In genomic region chrX:11338047-11338747, dm6 we compare ENCODE assay signal across 1 fruit fly cellular context.
TF ChIP-seq lines count a peak whose summit lies in the region.

No protein-coding gene starts in this region.

TF ChIP-seq in whole organism, embryonic, 481 proteins besides CTCF, POLR2A, EP300 and RAD21 (continued from another document and continues in another):
- TF ChIP-seq Nf-YA (GFP tag; IDR thresholded peaks at IDR 0.05; lab: Robert Waterston, UW): no peak
- no peak for TF ChIP-seq sens-2 (GFP tag; IDR thresholded peaks at IDR 0.05; lab: Robert Waterston, UW)
- no peak for TF ChIP-seq schlank (tag; optimal IDR thresholded peaks at IDR 0.05; lab: Kevin White, UChicago)
- TF ChIP-seq sd (tag; optimal IDR thresholded peaks at IDR 0.05; lab: Kevin White, UChicago): no peak
- peak; percentile 60 for TF ChIP-seq NC2β (GFP tag; optimal IDR thresholded peaks at IDR 0.05; lab: Kevin White, UChicago)
- peak; percentile 29 for TF ChIP-seq Atf-2 (GFP tag; optimal IDR thresholded peaks at IDR 0.05; lab: Kevin White, UChicago)
- TF ChIP-seq lola (GFP tag; optimal IDR thresholded peaks at IDR 0.05; lab: Kevin White, UChicago): peak in 1 of 3 experiments; percentile 76
- TF ChIP-seq CG1603 (tag; optimal IDR thresholded peaks at IDR 0.05; lab: Kevin White, UChicago): no peak
- TF ChIP-seq prd (optimal IDR thresholded peaks at IDR 0.05; lab: Kevin White, UChicago): no peak
- peak; percentile 64 for TF ChIP-seq prd (GFP tag; IDR thresholded peaks at IDR 0.05; lab: Robert Waterston, UW)
- no peak for TF ChIP-seq Lpt (GFP tag; optimal IDR thresholded peaks at IDR 0.05; lab: Kevin White, UChicago)
- TF ChIP-seq Sry-β (GFP tag; optimal IDR thresholded peaks at IDR 0.05; lab: Kevin White, UChicago): no peak
- no peak for TF ChIP-seq dati (GFP tag; IDR thresholded peaks at IDR 0.05; lab: Robert Waterston, UW)
- peak; percentile 68 for TF ChIP-seq CG15601 (tag; optimal IDR thresholded peaks at IDR 0.05; lab: Kevin White, UChicago)
- TF ChIP-seq kah (GFP tag; optimal IDR thresholded peaks at IDR 0.05; lab: Kevin White, UChicago): peak; percentile 13
- no peak for TF ChIP-seq Taf1 (GFP tag; IDR thresholded peaks at IDR 0.05; lab: Robert Waterston, UW)
- TF ChIP-seq zen2 (GFP tag; IDR thresholded peaks at IDR 0.05; lab: Robert Waterston, UW; ENCODE audit: partially characterized antibody): no peak
- TF ChIP-seq BEAF-32 (GFP tag; optimal IDR thresholded peaks at IDR 0.05; lab: Kevin White, UChicago): no peak
- peak; percentile 23; the same call in 1 of the 2 replicates for TF ChIP-seq CG32772 (GFP tag; IDR thresholded peaks at IDR 0.05; lab: Robert Waterston, UW)
- TF ChIP-seq CG33213 (GFP tag; optimal IDR thresholded peaks at IDR 0.05; lab: Kevin White, UChicago): peak; percentile 47
- no peak for TF ChIP-seq sr (GFP tag; IDR thresholded peaks at IDR 0.05; lab: Robert Waterston, UW)
- peak; percentile 42 for TF ChIP-seq CG3407 (GFP tag; optimal IDR thresholded peaks at IDR 0.05; lab: Kevin White, UChicago)
- no peak for TF ChIP-seq CG14965 (GFP tag; optimal IDR thresholded peaks at IDR 0.05; lab: Kevin White, UChicago; ENCODE audit: borderline replicate concordance)
- TF ChIP-seq CG31365 (tag; optimal IDR thresholded peaks at IDR 0.05; lab: Kevin White, UChicago): no peak
- no peak for TF ChIP-seq CG12071 (GFP tag; optimal IDR thresholded peaks at IDR 0.05; lab: Kevin White, UChicago)
- TF ChIP-seq repo (GFP tag; optimal IDR thresholded peaks at IDR 0.05; lab: Kevin White, UChicago): peak; percentile 59
- TF ChIP-seq maf-S (GFP tag; optimal IDR thresholded peaks at IDR 0.05; lab: Kevin White, UChicago): peak; percentile 47
- peak; percentile 59 for TF ChIP-seq Chrac-16 (GFP tag; optimal IDR thresholded peaks at IDR 0.05; lab: Kevin White, UChicago)
- TF ChIP-seq cas (GFP tag; IDR thresholded peaks at IDR 0.05; lab: Robert Waterston, UW): no peak
- peak; percentile 14; the same call in 1 of the 3 replicates for TF ChIP-seq zfh1 (GFP tag; IDR thresholded peaks at IDR 0.05; lab: Robert Waterston, UW)
- TF ChIP-seq CG2678 (tag; optimal IDR thresholded peaks at IDR 0.05; lab: Kevin White, UChicago): no peak
- peak; percentile 5 for TF ChIP-seq cato (GFP tag; optimal IDR thresholded peaks at IDR 0.05; lab: Kevin White, UChicago; ENCODE audit: borderline replicate concordance)
- TF ChIP-seq CG14441 (GFP tag; IDR thresholded peaks at IDR 0.05; lab: Robert Waterston, UW): peak; percentile 43
- TF ChIP-seq org-1 (GFP tag; optimal IDR thresholded peaks at IDR 0.05; lab: Kevin White, UChicago): peak; percentile 68
- TF ChIP-seq CG12659 (GFP tag; optimal IDR thresholded peaks at IDR 0.05; lab: Kevin White, UChicago): peak; percentile 82
- TF ChIP-seq Hsf (GFP tag; optimal IDR thresholded peaks at IDR 0.05; lab: Kevin White, UChicago): peak; percentile 73
- no peak for TF ChIP-seq bigmax (GFP tag; optimal IDR thresholded peaks at IDR 0.05; lab: Kevin White, UChicago)
- TF ChIP-seq HLH4C (GFP tag; IDR thresholded peaks at IDR 0.05; lab: Robert Waterston, UW; ENCODE audit: partially characterized antibody): no peak
- TF ChIP-seq mld (GFP tag; IDR thresholded peaks at IDR 0.05; lab: Robert Waterston, UW; ENCODE audit: partially characterized antibody): no peak
- TF ChIP-seq toy (GFP tag; IDR thresholded peaks at IDR 0.05; lab: Robert Waterston, UW): no peak
- peak; percentile 66 for TF ChIP-seq Max (GFP tag; optimal IDR thresholded peaks at IDR 0.05; lab: Kevin White, UChicago)
- peak; percentile 19 for TF ChIP-seq CG8359 (GFP tag; optimal IDR thresholded peaks at IDR 0.05; lab: Kevin White, UChicago; ENCODE audit: borderline replicate concordance)
- TF ChIP-seq slp2 (GFP tag; optimal IDR thresholded peaks at IDR 0.05; lab: Kevin White, UChicago): no peak
- TF ChIP-seq CG8089 (GFP tag; optimal IDR thresholded peaks at IDR 0.05; lab: Kevin White, UChicago): peak; percentile 46
- TF ChIP-seq CG17912 (GFP tag; optimal IDR thresholded peaks at IDR 0.05; lab: Kevin White, UChicago): no peak
- TF ChIP-seq kay (GFP tag; optimal IDR thresholded peaks at IDR 0.05; lab: Kevin White, UChicago): peak; percentile 58
- no peak; the same call in 1 of the 2 replicates for TF ChIP-seq al (GFP tag; IDR thresholded peaks at IDR 0.05; lab: Robert Waterston, UW)
- peak; percentile 26 for TF ChIP-seq CG17802 (tag; optimal IDR thresholded peaks at IDR 0.05; lab: Kevin White, UChicago)
- no peak for TF ChIP-seq ham (GFP tag; IDR thresholded peaks at IDR 0.05; lab: Robert Waterston, UW)
- no peak for TF ChIP-seq hbn (GFP tag; IDR thresholded peaks at IDR 0.05; lab: Robert Waterston, UW; ENCODE audit: partially characterized antibody)
- peak; percentile 70 for TF ChIP-seq dmrt11E (tag; optimal IDR thresholded peaks at IDR 0.05; lab: Kevin White, UChicago)
- TF ChIP-seq CG12391 (tag; optimal IDR thresholded peaks at IDR 0.05; lab: Kevin White, UChicago): peak; percentile 80
- no peak for TF ChIP-seq sna (GFP tag; IDR thresholded peaks at IDR 0.05; lab: Robert Waterston, UW; ENCODE audit: partially characterized antibody)
- no peak for TF ChIP-seq exex (tag; optimal IDR thresholded peaks at IDR 0.05; lab: Kevin White, UChicago)
- no peak for TF ChIP-seq ase (GFP tag; IDR thresholded peaks at IDR 0.05; lab: Robert Waterston, UW)
- TF ChIP-seq CG2120 (GFP tag; optimal IDR thresholded peaks at IDR 0.05; lab: Kevin White, UChicago): peak; percentile 63
- TF ChIP-seq CG11085 (GFP tag; IDR thresholded peaks at IDR 0.05; lab: Robert Waterston, UW): no peak
- TF ChIP-seq CG2712 (tag; optimal IDR thresholded peaks at IDR 0.05; lab: Kevin White, UChicago): peak; percentile 74
- peak; percentile 37 for TF ChIP-seq CG2202 (tag; optimal IDR thresholded peaks at IDR 0.05; lab: Kevin White, UChicago)
- peak; percentile 43 for TF ChIP-seq her (GFP tag; optimal IDR thresholded peaks at IDR 0.05; lab: Kevin White, UChicago)
- peak; percentile 84 for TF ChIP-seq CG10979 (tag; optimal IDR thresholded peaks at IDR 0.05; lab: Kevin White, UChicago)
- peak; percentile 84 for TF ChIP-seq nmo (GFP tag; optimal IDR thresholded peaks at IDR 0.05; lab: Kevin White, UChicago)
- TF ChIP-seq cwo (GFP tag; optimal IDR thresholded peaks at IDR 0.05; lab: Kevin White, UChicago): peak; percentile 64
- TF ChIP-seq CG10565 (GFP tag; optimal IDR thresholded peaks at IDR 0.05; lab: Kevin White, UChicago): peak; percentile 37
- TF ChIP-seq jing (GFP tag; optimal IDR thresholded peaks at IDR 0.05; lab: Kevin White, UChicago): peak; percentile 17
- peak; percentile 46 for TF ChIP-seq Ets97D (GFP tag; optimal IDR thresholded peaks at IDR 0.05; lab: Kevin White, UChicago)
- peak; percentile 77 for TF ChIP-seq grau (tag; optimal IDR thresholded peaks at IDR 0.05; lab: Kevin White, UChicago)
- peak; percentile 33 for TF ChIP-seq sima (GFP tag; optimal IDR thresholded peaks at IDR 0.05; lab: Kevin White, UChicago)
- TF ChIP-seq Antp (GFP tag; optimal IDR thresholded peaks at IDR 0.05; lab: Kevin White, UChicago): peak; percentile 68
- peak; percentile 61 for TF ChIP-seq Xrp1 (GFP tag; IDR thresholded peaks at IDR 0.05; lab: Robert Waterston, UW)
- no peak for TF ChIP-seq B-H1 (GFP tag; IDR thresholded peaks at IDR 0.05; lab: Robert Waterston, UW)
- no peak for TF ChIP-seq nom (GFP tag; optimal IDR thresholded peaks at IDR 0.05; lab: Kevin White, UChicago)
- peak; percentile 72 for TF ChIP-seq Meics (GFP tag; optimal IDR thresholded peaks at IDR 0.05; lab: Kevin White, UChicago)
- no peak for TF ChIP-seq CG18599 (GFP tag; optimal IDR thresholded peaks at IDR 0.05; lab: Kevin White, UChicago)
- peak; percentile 66 for TF ChIP-seq CG6813 (GFP tag; optimal IDR thresholded peaks at IDR 0.05; lab: Kevin White, UChicago)
- peak; percentile 15 for TF ChIP-seq ERR (GFP tag; optimal IDR thresholded peaks at IDR 0.05; lab: Kevin White, UChicago)
- no peak for TF ChIP-seq NC2α (GFP tag; optimal IDR thresholded peaks at IDR 0.05; lab: Kevin White, UChicago)
- TF ChIP-seq CG16815 (GFP tag; optimal IDR thresholded peaks at IDR 0.05; lab: Kevin White, UChicago): peak; percentile 51
- no peak for TF ChIP-seq CG3995 (GFP tag; optimal IDR thresholded peaks at IDR 0.05; lab: Kevin White, UChicago)
- no peak for TF ChIP-seq CG11504 (tag; optimal IDR thresholded peaks at IDR 0.05; lab: Kevin White, UChicago)
- TF ChIP-seq Nf-YB (GFP tag; optimal IDR thresholded peaks at IDR 0.05; lab: Kevin White, UChicago): no peak
- peak; percentile 22 for TF ChIP-seq HLH54F (GFP tag; optimal IDR thresholded peaks at IDR 0.05; lab: Kevin White, UChicago)
- peak; percentile 78 for TF ChIP-seq NK7.1 (GFP tag; optimal IDR thresholded peaks at IDR 0.05; lab: Kevin White, UChicago)
- no peak for TF ChIP-seq Vsx1 (GFP tag; optimal IDR thresholded peaks at IDR 0.05; lab: Kevin White, UChicago)
- TF ChIP-seq CG12155 (GFP tag; optimal IDR thresholded peaks at IDR 0.05; lab: Kevin White, UChicago): peak; percentile 12
- TF ChIP-seq mam (GFP tag; optimal IDR thresholded peaks at IDR 0.05; lab: Kevin White, UChicago): peak; percentile 62
- 0 out of 2 replicates have a peak, but pooled peaks have one; percentile 28 for TF ChIP-seq wor (GFP tag; IDR thresholded peaks at IDR 0.05; lab: Robert Waterston, UW)
- TF ChIP-seq Mes4 (GFP tag; optimal IDR thresholded peaks at IDR 0.05; lab: Kevin White, UChicago): peak; percentile 70
- peak; percentile 54 for TF ChIP-seq Six4 (GFP tag; optimal IDR thresholded peaks at IDR 0.05; lab: Kevin White, UChicago)
- no peak; the same call in 1 of the 2 replicates for TF ChIP-seq CG10366 (GFP tag; IDR thresholded peaks at IDR 0.05; lab: Robert Waterston, UW)
- TF ChIP-seq HLHmδ (GFP tag; optimal IDR thresholded peaks at IDR 0.05; lab: Kevin White, UChicago): no peak
- TF ChIP-seq CG9727 (GFP tag; optimal IDR thresholded peaks at IDR 0.05; lab: Kevin White, UChicago): peak; percentile 79
- TF ChIP-seq Dfd (GFP tag; optimal IDR thresholded peaks at IDR 0.05; lab: Kevin White, UChicago): no peak
- no peak for TF ChIP-seq CG11696 (GFP tag; IDR thresholded peaks at IDR 0.05; lab: Robert Waterston, UW)
- no peak for TF ChIP-seq CG9876 (GFP tag; optimal IDR thresholded peaks at IDR 0.05; lab: Kevin White, UChicago)
- TF ChIP-seq CG12744 (GFP tag; optimal IDR thresholded peaks at IDR 0.05; lab: Kevin White, UChicago): peak; percentile 23
- TF ChIP-seq peb (GFP tag; IDR thresholded peaks at IDR 0.05; lab: Robert Waterston, UW): no peak
- TF ChIP-seq Eip74EF (GFP tag; optimal IDR thresholded peaks at IDR 0.05; lab: Kevin White, UChicago): peak in 1 of 2 experiments; percentile 47
- TF ChIP-seq HmgD (GFP tag; optimal IDR thresholded peaks at IDR 0.05; lab: Kevin White, UChicago): no peak
- no peak; the same call in 2 of the 3 replicates for TF ChIP-seq z (GFP tag; IDR thresholded peaks at IDR 0.05; lab: Robert Waterston, UW)
- TF ChIP-seq Mrtf (GFP tag; IDR thresholded peaks at IDR 0.05; lab: Robert Waterston, UW): no peak; the same call in 2 of the 3 replicates
- TF ChIP-seq Aef1 (GFP tag; IDR thresholded peaks at IDR 0.05; lab: Robert Waterston, UW): peak; percentile 39; the same call in 2 of the 3 replicates
- TF ChIP-seq pum (GFP tag; optimal IDR thresholded peaks at IDR 0.05; lab: Kevin White, UChicago): peak; percentile 75
- no peak for TF ChIP-seq Elba2 (GFP tag; optimal IDR thresholded peaks at IDR 0.05; lab: Kevin White, UChicago)
- TF ChIP-seq CG10321 (GFP tag; IDR thresholded peaks at IDR 0.05; lab: Robert Waterston, UW): 0 out of 2 replicates have a peak, but pooled peaks have one; percentile 53
- TF ChIP-seq CG11093 (GFP tag; IDR thresholded peaks at IDR 0.05; lab: Robert Waterston, UW): peak; percentile 12; the same call in 1 of the 3 replicates
- TF ChIP-seq D19B (GFP tag; optimal IDR thresholded peaks at IDR 0.05; lab: Kevin White, UChicago): no peak
- no peak for TF ChIP-seq hth (optimal IDR thresholded peaks at IDR 0.05; lab: Kevin White, UChicago)
- no peak for TF ChIP-seq hb (GFP tag; IDR thresholded peaks at IDR 0.05; lab: Robert Waterston, UW; ENCODE audit: partially characterized antibody)
- TF ChIP-seq CG4820 (GFP tag; optimal IDR thresholded peaks at IDR 0.05; lab: Kevin White, UChicago): peak; percentile 77
- peak; percentile 17 for TF ChIP-seq disco-r (GFP tag; optimal IDR thresholded peaks at IDR 0.05; lab: Kevin White, UChicago)
- peak; percentile 68; the same call in 1 of the 2 replicates for TF ChIP-seq CG14014 (GFP tag; IDR thresholded peaks at IDR 0.05; lab: Robert Waterston, UW)
- no peak for TF ChIP-seq p53 (GFP tag; optimal IDR thresholded peaks at IDR 0.05; lab: Kevin White, UChicago)
- TF ChIP-seq Oli (tag; optimal IDR thresholded peaks at IDR 0.05; lab: Kevin White, UChicago): peak; percentile 85
- TF ChIP-seq CG9817 (tag; optimal IDR thresholded peaks at IDR 0.05; lab: Kevin White, UChicago): peak; percentile 57
- TF ChIP-seq sim (GFP tag; IDR thresholded peaks at IDR 0.05; lab: Robert Waterston, UW): no peak
- peak; percentile 58; the same call in 1 of the 2 replicates for TF ChIP-seq HLH3B (GFP tag; IDR thresholded peaks at IDR 0.05; lab: Robert Waterston, UW)
- TF ChIP-seq CG12104 (GFP tag; optimal IDR thresholded peaks at IDR 0.05; lab: Kevin White, UChicago): peak; percentile 82
- peak; percentile 61 for TF ChIP-seq CG17359 (tag; optimal IDR thresholded peaks at IDR 0.05; lab: Kevin White, UChicago)
- no peak for TF ChIP-seq luna (GFP tag; optimal IDR thresholded peaks at IDR 0.05; lab: Kevin White, UChicago)
- peak; percentile 12 for TF ChIP-seq CG4707 (GFP tag; optimal IDR thresholded peaks at IDR 0.05; lab: Kevin White, UChicago)
- no peak for TF ChIP-seq Asciz (GFP tag; optimal IDR thresholded peaks at IDR 0.05; lab: Kevin White, UChicago)
- peak; percentile 63 for TF ChIP-seq esg (GFP tag; conservative IDR thresholded peaks at IDR 0.05; lab: Robert Waterston, UW)
- no peak for TF ChIP-seq CG1792 (GFP tag; optimal IDR thresholded peaks at IDR 0.05; lab: Kevin White, UChicago)
- TF ChIP-seq zfh2 (GFP tag; optimal IDR thresholded peaks at IDR 0.05; lab: Kevin White, UChicago): peak; percentile 39
- no peak for TF ChIP-seq Dp (GFP tag; optimal IDR thresholded peaks at IDR 0.05; lab: Kevin White, UChicago)
- no peak for TF ChIP-seq eve (GFP tag; optimal IDR thresholded peaks at IDR 0.05; lab: Kevin White, UChicago)
- TF ChIP-seq CG32532 (GFP tag; IDR thresholded peaks at IDR 0.05; lab: Robert Waterston, UW): peak; percentile 54; the same call in 1 of the 2 replicates
- TF ChIP-seq CG5180 (GFP tag; optimal IDR thresholded peaks at IDR 0.05; lab: Kevin White, UChicago): no peak
- TF ChIP-seq Scr (GFP tag; IDR thresholded peaks at IDR 0.05; lab: Robert Waterston, UW; ENCODE audit: partially characterized antibody): no peak
- peak; percentile 80 for TF ChIP-seq dysf (GFP tag; IDR thresholded peaks at IDR 0.05; lab: Robert Waterston, UW)
